Worm (Caenorhabditis elegans): ENCODE measurements around the gene col-87.

DNA sequence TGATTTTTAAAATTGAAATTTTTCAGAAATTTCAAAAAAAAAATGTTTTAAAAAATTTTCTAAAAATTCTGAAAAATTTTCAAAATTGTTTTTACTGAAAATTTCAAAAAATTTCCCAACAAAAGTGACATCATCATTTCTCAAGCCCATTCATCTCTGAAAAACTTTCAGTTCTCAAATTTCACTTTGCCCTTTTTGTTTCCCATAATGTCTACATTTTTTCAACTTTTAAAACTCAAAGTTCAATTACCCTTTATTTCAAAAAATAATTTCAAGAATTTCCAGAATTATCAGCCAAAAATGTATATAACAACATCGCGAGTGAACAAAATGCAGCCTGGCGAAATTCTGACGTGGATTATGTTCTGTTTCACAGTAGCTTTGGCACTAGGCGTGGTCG lies 6.5 kb upstream of the col-87 start, which contains the start of gene bkip-1:
- TF ChIP-seq sdz-12 (GFP tag; optimal IDR thresholded peaks at IDR 0.05) (no peak), nhr-11 (tag; optimal IDR thresholded peaks at IDR 0.05) (no peak), unc-62 (GFP tag; optimal IDR thresholded peaks at IDR 0.05 in 1 of 2) (no peak), unc-62 (tag; optimal IDR thresholded peaks at IDR 0.05) (no peak), ceh-32 (tag; optimal IDR thresholded peaks at IDR 0.05; ENCODE audit: poor library complexity) (no peak), lir-3 (tag; optimal IDR thresholded peaks at IDR 0.05) (no peak), snpc-4 (tag; optimal IDR thresholded peaks at IDR 0.05) (no peak), unc-39 (tag; optimal IDR thresholded peaks at IDR 0.05) (no peak), nhr-28 (tag; optimal IDR thresholded peaks at IDR 0.05) (no peak), madf-5 (GFP tag; IDR thresholded peaks at IDR 0.05) (no peak), ceh-82 (tag; optimal IDR thresholded peaks at IDR 0.05) (no peak), lin-38 (GFP tag; IDR thresholded peaks at IDR 0.05) (no peak), pha-4 (GFP tag; IDR thresholded peaks at IDR 0.05) (no peak), pha-4 (tag; optimal IDR thresholded peaks at IDR 0.05) (no peak), lsy-2 (tag; optimal IDR thresholded peaks at IDR 0.05) (no peak)

All from whole organism, L4 larva.